Fruit fly (Drosophila melanogaster) Kc167 (cell line): ENCODE results near the gene RpL6.

Experiments
- Sin3A ChIP-seq: fragments of >200 bp; optimal IDR thresholded peaks from 2 replicates; lab custom pipeline; 2018; ENCODE audit warnings: missing external identifiers
- h ChIP-seq: fragments of >200 bp; optimal IDR thresholded peaks from 3 replicates; lab custom pipeline; 2018; ENCODE audit warnings: missing external identifiers
- psq ChIP-seq: fragments of >200 bp; optimal IDR thresholded peaks from 2 replicates; lab custom pipeline; 2017; ENCODE audit warnings: missing external identifiers
- ttk ChIP-seq: sonication (Bioruptor generic); optimal IDR thresholded peaks from 2 replicates; lab custom pipeline; 2017; ENCODE audit warnings: missing external identifiers

dm6 chr3R:31605790-31606189, 9.8 kb upstream of the RpL6 start:
- TF ChIP-seq psq (lab: Kevin White, UChicago) (no peak), h (no peak), Sin3A (lab: Kevin White, UChicago) (no peak), ttk (lab: Kevin White, UChicago) (no peak)
